Fruit fly (Drosophila melanogaster) whole organism, pupa: Measurements from ENCODE around the gene dpr10.

ENCODE experiments used
- CG12605 ChIP-seq: fragments of 200-800 bp; sonication (Bioruptor generic); IDR thresholded peaks from 2 replicates; pipeline ENCODE4 v1.3.6; 2022; ENCODE audit warnings: missing biosample characterization, missing genetic modification characterization
- CG13204 ChIP-seq: fragments of 200-800 bp; sonication (Bioruptor generic); optimal IDR thresholded peaks from 2 replicates; lab custom pipeline; 2018; ENCODE audit warnings: missing biosample characterization, mild to moderate bottlenecking, missing genetic modification characterization, moderate library complexity
- CG14655 ChIP-seq: fragments of 200-800 bp; sonication (Bioruptor generic); optimal IDR thresholded peaks from 3 replicates; lab custom pipeline; 2017; ENCODE audit warnings: mild to moderate bottlenecking, missing biosample characterization, missing genetic modification reagents, missing genetic modification characterization
- CG15710 ChIP-seq: fragments of 200-800 bp; sonication (Bioruptor generic); optimal IDR thresholded peaks from 2 replicates; lab custom pipeline; 2018; ENCODE audit warnings: missing biosample characterization, mild to moderate bottlenecking, missing genetic modification characterization, moderate library complexity
- CG32121 ChIP-seq: fragments of 200-800 bp; sonication (Bioruptor generic); IDR thresholded peaks from 2 replicates; pipeline ENCODE4 v1.3.6; 2022; ENCODE audit warnings: missing biosample characterization, missing genetic modification characterization
- CG34367 ChIP-seq: fragments of 200-800 bp; sonication (Bioruptor generic); optimal IDR thresholded peaks from 2 replicates; lab custom pipeline; 2018; ENCODE audit warnings: missing biosample characterization, mild to moderate bottlenecking, missing genetic modification characterization
- CG8301 ChIP-seq: fragments of 200-800 bp; sonication (Bioruptor generic); optimal IDR thresholded peaks from 2 replicates; lab custom pipeline; 2018; ENCODE audit warnings: missing biosample characterization, mild to moderate bottlenecking, missing genetic modification characterization
- EcR ChIP-seq: fragments of 200-800 bp; sonication (Bioruptor generic); optimal IDR thresholded peaks from 3 replicates; lab custom pipeline; 2019; ENCODE audit warnings: missing biosample characterization, missing genetic modification characterization, mild to moderate bottlenecking, moderate library complexity, missing genetic modification reagents
- Ets98B ChIP-seq: fragments of 200-800 bp; sonication (Bioruptor generic); IDR thresholded peaks from 2 replicates; pipeline ENCODE4 v1.3.6; 2022; ENCODE audit warnings: missing biosample characterization, missing genetic modification characterization
- Pif1A ChIP-seq: fragments of 200-800 bp; sonication (Bioruptor generic); optimal IDR thresholded peaks from 3 replicates; lab custom pipeline; 2016; ENCODE audit warnings: missing biosample characterization, missing genetic modification characterization
- Pif1B ChIP-seq: fragments of 200-800 bp; sonication (Bioruptor generic); optimal IDR thresholded peaks from 3 replicates; lab custom pipeline; 2016; ENCODE audit warnings: missing biosample characterization, missing genetic modification characterization
- Snoo ChIP-seq: fragments of 200-800 bp; sonication (Bioruptor generic); optimal IDR thresholded peaks from 3 replicates; lab custom pipeline; 2017; ENCODE audit warnings: missing biosample characterization, mild to moderate bottlenecking, missing genetic modification characterization, inconsistent platforms
- fd96Ca ChIP-seq: fragments of 200-800 bp; sonication (Bioruptor generic); IDR thresholded peaks from 3 replicates; pipeline ENCODE4 v1.3.6; 2022; ENCODE audit warnings: missing biosample characterization, missing genetic modification characterization
- gl ChIP-seq: fragments of 200-800 bp; sonication (Bioruptor generic); optimal IDR thresholded peaks from 2 replicates; lab custom pipeline; 2018; ENCODE audit warnings: missing biosample characterization, mild to moderate bottlenecking, missing genetic modification characterization

DNA sequence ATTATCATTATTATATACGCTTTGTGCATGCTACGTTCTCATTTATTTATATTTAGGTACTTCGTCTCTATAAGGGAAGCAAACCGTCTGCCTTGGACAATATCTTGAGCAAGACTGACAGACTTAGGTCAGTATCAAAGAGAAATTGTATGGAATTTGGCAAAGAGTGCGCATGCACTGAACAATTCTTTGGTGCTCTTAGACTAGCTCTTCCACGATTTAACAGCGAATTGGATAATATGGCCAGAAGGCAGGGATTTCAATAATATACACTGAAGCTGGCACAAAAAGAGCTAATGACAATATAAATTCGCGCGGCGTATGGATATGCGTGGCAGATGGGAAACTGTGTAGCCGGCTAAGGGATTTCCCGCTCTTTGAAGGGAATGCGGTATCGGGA, 985 bp upstream of the dpr10 start:
- TF ChIP-seq CG32121 (GFP tag; lab: Robert Waterston, UW), result no peak
- TF ChIP-seq Pif1B (GFP tag; lab: Kevin White, UChicago), result no peak
- TF ChIP-seq Pif1A, result no peak
- no peak for TF ChIP-seq Snoo (tag; lab: Kevin White, UChicago)
- no peak for TF ChIP-seq EcR (GFP tag; lab: Kevin White, UChicago)
- TF ChIP-seq CG13204 (GFP tag; lab: Kevin White, UChicago), result no peak
- TF ChIP-seq CG14655, result no peak
- TF ChIP-seq gl (tag; lab: Kevin White, UChicago), result no peak
- no peak for TF ChIP-seq CG34367 (tag; lab: Kevin White, UChicago)
- TF ChIP-seq fd96Ca (GFP tag; lab: Robert Waterston, UW), result no peak
- no peak for TF ChIP-seq CG15710 (tag; lab: Kevin White, UChicago)
- TF ChIP-seq Ets98B (GFP tag; lab: Robert Waterston, UW), result no peak
- no peak for TF ChIP-seq CG8301 (tag; lab: Kevin White, UChicago)
- no peak for TF ChIP-seq CG12605
